Worm (Caenorhabditis elegans) whole organism, L4 larva: ENCODE results near the gene F34H10.4.

Experiments
- ama-1 ChIP-seq: fragments of 150-350 bp; optimal IDR thresholded peaks from 2 replicates; lab custom pipeline; 2014; ENCODE audit warnings: inconsistent platforms, mixed read lengths
- cey-2 ChIP-seq: sonication (generic microtip); optimal IDR thresholded peaks from 3 replicates; lab custom pipeline; 2017; ENCODE audit warnings: missing genetic modification characterization, mild to moderate bottlenecking, missing compliant biosample characterization, antibody characterized with exemption, borderline replicate concordance; ENCODE audit not compliant: insufficient read depth
- fkh-10 ChIP-seq: fragments of 150-350 bp; optimal IDR thresholded peaks from 2 replicates; lab custom pipeline; 2014; ENCODE audit warnings: missing biosample characterization, missing genetic modification reagents, missing genetic modification characterization
- unc-39 ChIP-seq: sonication (generic microtip); optimal IDR thresholded peaks from 2 replicates; lab custom pipeline; 2017; ENCODE audit warnings: missing biosample characterization, missing genetic modification characterization

DNA sequence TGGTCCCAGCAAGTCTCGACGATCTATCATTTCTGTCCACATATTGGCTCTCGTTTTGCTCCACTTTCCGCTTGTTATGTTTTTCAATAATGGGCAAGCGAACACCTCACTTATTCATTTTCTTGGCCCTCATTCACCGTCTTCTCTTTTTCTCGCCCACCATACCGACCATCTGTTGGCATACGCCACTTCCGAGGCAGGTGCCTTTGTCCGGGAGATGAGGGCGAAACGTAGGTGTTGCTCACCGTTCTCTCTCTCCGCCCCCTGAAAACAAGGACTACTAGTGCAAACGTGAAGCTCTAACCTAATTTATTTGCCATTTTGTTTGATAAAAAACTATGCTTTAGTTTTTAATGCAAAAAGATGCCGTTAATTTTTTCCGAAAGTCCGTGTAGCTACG is 49.3 kb downstream of the F34H10.4 start:
- TF ChIP-seq unc-39: no peak
- no peak for TF ChIP-seq ama-1
- no peak for TF ChIP-seq fkh-10 (GFP tag; lab: Kevin White, UChicago)
- TF ChIP-seq cey-2 (tag; lab: Kevin White, UChicago): no peak
